Worm (Caenorhabditis elegans) whole organism, mixed stage, embryonic: ENCODE measurements around the gene Y75B7B.2.

ENCODE experiments used
- M03D4.4 ChIP-seq: sonication (generic microtip); optimal IDR thresholded peaks from 2 replicates; lab custom pipeline; 2017; ENCODE audit warnings: mild to moderate bottlenecking, missing genetic modification characterization, missing compliant biosample characterization
- bed-3 ChIP-seq: fragments of 200-800 bp; sonication (Bioruptor generic); optimal IDR thresholded peaks from 3 replicates; lab custom pipeline; 2018; ENCODE audit warnings: mild to moderate bottlenecking, missing genetic modification characterization, moderate library complexity, missing compliant biosample characterization
- blmp-1 ChIP-seq: fragments of 150-350 bp; optimal IDR thresholded peaks from 2 replicates; lab custom pipeline; 2014; ENCODE audit warnings: missing biosample characterization, missing genetic modification characterization
- ceh-39 ChIP-seq: fragments of 150-350 bp; optimal IDR thresholded peaks from 2 replicates; lab custom pipeline; 2014; ENCODE audit warnings: missing biosample characterization, missing genetic modification characterization
- ceh-83 ChIP-seq: fragments of 200-800 bp; sonication (Bioruptor generic); optimal IDR thresholded peaks from 2 replicates; lab custom pipeline; 2018; ENCODE audit warnings: mild to moderate bottlenecking, missing genetic modification characterization, missing compliant biosample characterization
- ces-1 ChIP-seq: fragments of 150-350 bp; optimal IDR thresholded peaks from 2 replicates; lab custom pipeline; 2014; ENCODE audit warnings: missing biosample characterization, missing genetic modification reagents, missing genetic modification characterization
- cnd-1 ChIP-seq: fragments of 200-800 bp; sonication (Bioruptor generic); optimal IDR thresholded peaks from 2 replicates; lab custom pipeline; 2018; ENCODE audit warnings: mild to moderate bottlenecking, missing genetic modification characterization, missing compliant biosample characterization
- elt-3 ChIP-seq: fragments of 150-350 bp; optimal IDR thresholded peaks from 2 replicates; lab custom pipeline; 2014; ENCODE audit warnings: missing biosample characterization, missing genetic modification characterization
- flh-1 ChIP-seq: fragments of 200-800 bp; sonication (Bioruptor generic); optimal IDR thresholded peaks from 2 replicates; lab custom pipeline; 2018; ENCODE audit warnings: mild to moderate bottlenecking, missing genetic modification characterization, moderate library complexity, missing compliant biosample characterization
- ham-2 ChIP-seq: fragments of 200-800 bp; sonication (Bioruptor generic); optimal IDR thresholded peaks from 2 replicates; lab custom pipeline; 2018; ENCODE audit warnings: mild to moderate bottlenecking, missing genetic modification characterization, missing compliant biosample characterization
- hlh-1 ChIP-seq: fragments of 150-350 bp; optimal IDR thresholded peaks from 2 replicates; lab custom pipeline; 2014; ENCODE audit warnings: missing biosample characterization, missing genetic modification reagents, missing genetic modification characterization
- lin-13 ChIP-seq: fragments of 150-350 bp; optimal IDR thresholded peaks from 2 replicates; lab custom pipeline; 2014; ENCODE audit warnings: missing biosample characterization, missing genetic modification characterization
- mab-5 ChIP-seq: fragments of 150-350 bp; optimal IDR thresholded peaks from 2 replicates; lab custom pipeline; 2014; ENCODE audit warnings: missing biosample characterization, missing genetic modification characterization
- mep-1 ChIP-seq: fragments of 150-350 bp; optimal IDR thresholded peaks from 2 replicates; lab custom pipeline; 2017; ENCODE audit warnings: missing biosample characterization, missing genetic modification reagents, missing genetic modification characterization, inconsistent platforms
- mls-2 ChIP-seq: sonication (generic microtip); optimal IDR thresholded peaks from 2 replicates; lab custom pipeline; 2016; ENCODE audit warnings: mild to moderate bottlenecking, missing genetic modification characterization, moderate library complexity, missing compliant biosample characterization
- nhr-12 ChIP-seq: fragments of 150-350 bp; optimal IDR thresholded peaks from 2 replicates; lab custom pipeline; 2014; ENCODE audit warnings: missing biosample characterization, missing genetic modification characterization
- nhr-2 ChIP-seq: fragments of 150-350 bp; optimal IDR thresholded peaks from 2 replicates; lab custom pipeline; 2014; ENCODE audit warnings: missing biosample characterization, missing genetic modification characterization
- nhr-237 ChIP-seq: fragments of 150-350 bp; optimal IDR thresholded peaks from 2 replicates; lab custom pipeline; 2014; ENCODE audit warnings: missing biosample characterization, missing genetic modification characterization
- nhr-28 ChIP-seq: fragments of 150-350 bp; optimal IDR thresholded peaks from 2 replicates; lab custom pipeline; 2014; ENCODE audit warnings: missing biosample characterization, missing genetic modification characterization
- pha-4 ChIP-seq: fragments of 150-350 bp; optimal IDR thresholded peaks from 2 replicates; lab custom pipeline; 2018; ENCODE audit warnings: missing biosample characterization, missing genetic modification reagents, missing genetic modification characterization
- snpc-4 ChIP-seq: fragments of 150-350 bp; optimal IDR thresholded peaks from 2 replicates; lab custom pipeline; 2014; ENCODE audit warnings: missing biosample characterization, missing genetic modification characterization
- sptf-1 ChIP-seq: sonication (generic microtip); optimal IDR thresholded peaks from 2 replicates; lab custom pipeline; 2017; ENCODE audit warnings: mild to moderate bottlenecking, missing genetic modification characterization, moderate library complexity, missing compliant biosample characterization
- tbx-8 ChIP-seq: fragments of 200-800 bp; sonication (Bioruptor generic); optimal IDR thresholded peaks from 2 replicates; lab custom pipeline; 2018; ENCODE audit warnings: mild to moderate bottlenecking, missing genetic modification characterization, moderate library complexity, missing compliant biosample characterization
- unc-120 ChIP-seq: sonication (generic microtip); optimal IDR thresholded peaks from 2 replicates; lab custom pipeline; 2017; ENCODE audit warnings: missing genetic modification characterization, missing compliant biosample characterization; ENCODE audit not compliant: poor library complexity, severe bottlenecking
- unc-39 ChIP-seq: fragments of 150-350 bp; optimal IDR thresholded peaks from 2 replicates; lab custom pipeline; 2014; ENCODE audit warnings: missing biosample characterization, missing genetic modification characterization
- unc-62 ChIP-seq: fragments of 150-350 bp; optimal IDR thresholded peaks from 2 replicates; lab custom pipeline; 2014; ENCODE audit warnings: missing biosample characterization, missing genetic modification reagents, missing genetic modification characterization
- zip-8 ChIP-seq: fragments of 150-350 bp; optimal IDR thresholded peaks from 2 replicates; lab custom pipeline; 2014; ENCODE audit warnings: missing biosample characterization, missing genetic modification characterization
- ztf-11 ChIP-seq: fragments of 150-350 bp; optimal IDR thresholded peaks from 2 replicates; lab custom pipeline; 2014; ENCODE audit warnings: missing biosample characterization, missing genetic modification characterization

Y75B7B.2 gene

DNA sequence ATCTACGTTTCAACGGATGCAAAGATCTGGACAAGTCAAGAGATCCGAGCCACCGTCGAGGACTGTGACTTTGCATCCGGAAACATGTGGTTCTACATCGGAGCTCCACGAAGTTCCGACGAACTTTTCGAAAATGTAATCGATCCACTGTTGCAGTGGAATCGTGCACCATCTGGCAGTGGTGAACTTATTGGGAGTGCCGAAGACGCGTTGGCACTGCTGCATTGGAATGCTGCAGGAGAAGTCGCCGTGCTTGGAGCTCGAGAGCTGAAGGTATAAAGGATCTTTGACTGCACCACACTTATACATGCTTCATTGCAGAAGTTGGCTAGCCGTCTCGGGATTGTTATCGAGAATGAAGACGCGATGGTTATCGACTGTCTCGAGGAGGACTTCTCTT is 13.8 kb downstream of the Y75B7B.2 start:
- no peak for TF ChIP-seq nhr-28 (tag; lab: Kevin White, UChicago)
- TF ChIP-seq ceh-83 = no peak

DNA sequence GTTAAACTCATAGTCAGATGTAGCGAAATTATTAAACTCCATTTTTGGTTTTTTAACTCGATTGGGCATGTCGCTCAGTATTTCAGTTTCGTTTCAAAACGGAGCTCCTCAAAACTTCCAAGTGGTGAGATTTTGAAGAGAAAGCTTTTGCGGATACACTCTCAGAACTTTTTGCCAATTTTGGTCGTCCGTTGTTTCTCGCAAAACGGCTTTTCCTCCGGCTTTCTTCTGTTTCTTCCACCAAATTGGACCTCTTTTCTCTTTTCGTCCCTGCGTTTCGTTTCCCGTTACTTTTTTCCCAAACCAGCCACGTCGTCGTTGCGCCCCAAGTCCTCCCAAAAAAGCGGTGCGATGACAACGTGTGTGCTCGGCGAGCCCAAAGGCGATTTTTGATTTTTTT is 15.8 kb downstream of the Y75B7B.2 start, which contains the start of gene C39F7.1:
C39F7.1 (plus strand) TSS at position 301 of the 400 bp plus-strand sequence.
- no peak for TF ChIP-seq unc-39 (tag; lab: Kevin White, UChicago)
- TF ChIP-seq flh-1 (GFP tag; lab: Kevin White, UChicago) = no peak
- no peak for TF ChIP-seq ham-2
- TF ChIP-seq blmp-1 = no peak
- TF ChIP-seq unc-120 (tag; lab: Kevin White, UChicago) = no peak
- TF ChIP-seq elt-3 = no peak
- TF ChIP-seq mep-1 = no peak
- TF ChIP-seq zip-8 (tag; lab: Kevin White, UChicago) = no peak

DNA sequence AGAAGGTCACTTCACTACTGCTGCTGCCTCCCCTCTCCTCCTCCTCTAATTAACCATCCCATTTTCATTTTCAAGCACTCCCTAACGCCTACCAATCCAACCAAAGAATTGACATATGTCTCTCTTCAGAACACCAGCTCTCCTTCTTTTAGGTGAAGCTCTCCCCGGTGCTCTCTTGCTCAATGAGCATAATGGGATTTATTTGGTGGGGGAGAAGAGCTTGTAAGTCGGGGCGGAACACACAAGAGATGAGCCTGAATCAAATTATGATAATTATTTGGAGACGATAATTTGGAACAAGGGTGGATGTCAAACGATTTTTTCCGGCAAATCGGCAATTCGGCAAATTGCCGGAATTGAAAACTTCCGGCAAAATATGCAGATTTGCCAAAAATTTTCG is 23.0 kb downstream of the Y75B7B.2 start:
- no peak for TF ChIP-seq ceh-39 (tag; lab: Kevin White, UChicago)
- TF ChIP-seq lin-13 (tag; lab: Kevin White, UChicago) = no peak
- TF ChIP-seq flh-1 (GFP tag; lab: Kevin White, UChicago) = no peak
- peak; percentile 97 for TF ChIP-seq ces-1 (GFP tag; lab: Kevin White, UChicago)
- TF ChIP-seq, all 35 proteins: peak for 1

DNA sequence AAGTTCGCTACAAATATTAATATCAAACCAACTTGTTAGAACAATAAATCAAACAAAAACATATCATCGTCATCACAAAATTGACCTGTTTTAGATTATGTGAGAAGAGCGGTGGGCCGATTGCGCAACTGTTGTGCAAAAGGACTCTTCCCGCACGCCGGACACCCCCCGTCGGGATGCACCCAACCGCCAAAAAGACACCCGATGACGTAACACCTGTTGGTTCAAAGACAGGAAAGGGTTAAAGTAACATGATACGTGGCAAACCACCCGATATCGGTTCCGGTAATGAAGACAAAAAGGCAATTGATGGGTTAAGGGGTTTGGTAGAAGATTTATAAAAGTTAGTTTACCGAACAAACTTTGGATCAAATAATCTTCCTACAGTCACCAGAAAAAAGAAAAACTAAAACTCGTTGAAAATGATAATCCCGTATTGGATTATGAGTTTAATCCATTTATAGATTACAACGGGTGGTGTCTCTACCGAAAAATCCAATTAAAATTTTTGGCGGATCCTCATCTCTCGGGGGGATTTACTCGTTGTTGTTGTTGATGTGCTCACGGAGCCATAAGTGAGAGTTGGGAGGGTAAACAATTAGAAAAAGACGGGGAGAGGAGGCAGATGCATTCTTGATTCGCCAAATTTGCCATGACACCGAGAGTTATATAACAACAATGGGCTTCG is 31.7 kb downstream of the Y75B7B.2 start:
- no peak for TF ChIP-seq ceh-83
- TF ChIP-seq zip-8 (tag; lab: Kevin White, UChicago) = peak; percentile 98
- no peak for TF ChIP-seq ztf-11 (tag; lab: Kevin White, UChicago)
- TF ChIP-seq blmp-1 = no peak
- TF ChIP-seq unc-39 (tag; lab: Kevin White, UChicago) = peak; percentile 14
- no peak for TF ChIP-seq tbx-8
- TF ChIP-seq sptf-1 (tag; lab: Kevin White, UChicago) = no peak
- no peak for TF ChIP-seq mab-5 (tag; lab: Kevin White, UChicago)
- TF ChIP-seq snpc-4 = no peak
- TF ChIP-seq elt-3 = no peak
- TF ChIP-seq bed-3 (GFP tag; lab: Kevin White, UChicago) = no peak
- TF ChIP-seq hlh-1 = no peak
- peak; percentile 97 for TF ChIP-seq ces-1 (GFP tag; lab: Kevin White, UChicago)
- no peak for TF ChIP-seq unc-120 (tag; lab: Kevin White, UChicago)
- peak; percentile 94 for TF ChIP-seq nhr-2 (tag; lab: Kevin White, UChicago)
- no peak for TF ChIP-seq M03D4.4
- no peak for TF ChIP-seq nhr-237
- no peak for TF ChIP-seq flh-1 (GFP tag; lab: Kevin White, UChicago)
- TF ChIP-seq pha-4 (tag; lab: Kevin White, UChicago) = no peak
- TF ChIP-seq cnd-1 = peak; percentile 2
- TF ChIP-seq unc-62 (GFP tag; lab: Kevin White, UChicago) = no peak
- TF ChIP-seq nhr-12 (tag; lab: Kevin White, UChicago) = no peak
- TF ChIP-seq mep-1 = no peak
- TF ChIP-seq ham-2 = no peak
- TF ChIP-seq mls-2 (tag; lab: Kevin White, UChicago) = no peak

DNA sequence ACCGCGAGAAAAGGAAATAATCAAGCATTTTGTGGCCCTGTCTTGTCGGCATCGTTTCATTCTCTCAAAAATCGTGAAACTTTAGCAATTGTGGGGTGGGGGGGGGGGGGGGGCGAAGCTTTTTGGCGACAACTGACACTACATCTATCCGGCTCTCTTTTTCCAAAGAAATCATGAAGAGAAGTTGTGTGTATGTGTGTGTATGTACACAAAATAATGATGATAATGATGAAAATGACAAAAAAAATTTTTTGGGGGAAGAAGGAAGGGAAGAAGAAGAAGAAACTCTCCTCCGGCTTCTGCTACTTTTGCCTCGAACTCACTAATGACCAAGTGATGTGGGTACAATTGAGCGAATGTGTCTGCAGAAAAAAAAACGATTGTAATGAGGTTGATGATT is 32.8 kb downstream of the Y75B7B.2 start:
- TF ChIP-seq nhr-2 (tag; lab: Kevin White, UChicago) = no peak
- no peak for TF ChIP-seq unc-120 (tag; lab: Kevin White, UChicago)
- TF ChIP-seq hlh-1 = peak; percentile 41
- no peak for TF ChIP-seq mep-1
- no peak for TF ChIP-seq lin-13 (tag; lab: Kevin White, UChicago)
- no peak for TF ChIP-seq pha-4 (tag; lab: Kevin White, UChicago)
- TF ChIP-seq flh-1 (GFP tag; lab: Kevin White, UChicago) = no peak

DNA sequence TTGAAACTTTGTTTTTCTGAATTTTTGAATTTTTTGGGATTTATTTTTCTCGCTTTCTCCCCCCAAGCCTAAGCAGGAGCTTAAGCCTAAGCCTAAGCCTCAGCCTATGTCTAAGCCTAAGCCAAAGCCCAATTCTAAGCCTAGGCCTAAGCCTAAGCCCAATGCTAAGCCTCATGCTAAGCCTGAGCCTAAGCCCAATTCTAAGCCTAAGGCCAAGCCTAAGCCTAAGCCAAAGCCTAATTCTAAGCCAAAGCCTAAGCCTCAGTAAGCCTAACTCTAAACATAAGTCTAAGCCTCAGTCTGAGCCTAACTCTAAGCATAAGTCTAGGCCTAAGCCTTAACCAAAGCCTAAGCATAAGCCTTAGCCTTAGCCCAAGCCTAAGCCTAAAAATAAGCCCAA is 33.4 kb downstream of the Y75B7B.2 start:
- TF ChIP-seq unc-39 (tag; lab: Kevin White, UChicago) = no peak
- TF ChIP-seq ham-2 = peak; percentile 19
